Worm (Caenorhabditis elegans) whole organism, early embryonic: ENCODE data around the gene C14C10.1.

Source experiments
- aly-1 ChIP-seq: sonication (generic microtip); optimal IDR thresholded peaks from 2 replicates; lab custom pipeline; 2016; ENCODE audit warnings: missing genetic modification characterization, missing compliant biosample characterization
- ama-1 ChIP-seq: fragments of 150-350 bp; optimal IDR thresholded peaks from 2 replicates; lab custom pipeline; 2014
- ceh-36 ChIP-seq: sonication (generic microtip); optimal IDR thresholded peaks from 2 replicates; lab custom pipeline; 2016; ENCODE audit warnings: missing genetic modification characterization, inconsistent platforms, missing compliant biosample characterization
- ets-7 ChIP-seq: sonication (generic microtip); optimal IDR thresholded peaks from 2 replicates; lab custom pipeline; 2016; ENCODE audit warnings: missing genotype, missing genetic modification characterization, missing compliant biosample characterization
- hmbx-1 ChIP-seq: sonication (generic microtip); optimal IDR thresholded peaks from 2 replicates; lab custom pipeline; 2016; ENCODE audit warnings: mild to moderate bottlenecking, missing genetic modification characterization, missing compliant biosample characterization
- hmg-4 ChIP-seq: fragments of 200-800 bp; sonication (Bioruptor generic); optimal IDR thresholded peaks from 2 replicates; lab custom pipeline; 2018; ENCODE audit warnings: mild to moderate bottlenecking, missing genetic modification characterization, missing compliant biosample characterization
- hnd-1 ChIP-seq: sonication (generic microtip); optimal IDR thresholded peaks from 2 replicates; lab custom pipeline; 2016; ENCODE audit warnings: missing genetic modification characterization, missing compliant biosample characterization

DNA sequence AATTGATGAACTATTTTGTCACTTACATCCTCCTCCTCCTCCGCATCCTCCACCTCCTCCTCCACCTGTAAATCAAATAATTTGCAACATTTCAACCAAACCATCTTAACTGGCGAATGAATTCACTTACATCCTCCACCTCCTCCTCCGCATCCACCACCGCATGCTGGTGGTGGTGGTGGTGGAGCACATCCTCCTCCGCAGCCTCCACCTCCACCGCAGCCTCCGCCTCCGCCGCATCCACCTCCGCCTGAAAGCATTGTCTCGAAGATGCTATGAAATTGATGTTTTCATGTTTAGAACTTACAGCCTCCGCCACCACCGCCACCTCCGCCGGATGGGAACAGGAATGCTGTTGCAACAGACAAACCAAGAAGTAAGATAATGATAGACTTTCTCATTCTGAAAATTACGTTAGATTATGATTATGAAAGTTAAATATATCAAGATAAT is 11.6 kb upstream of the C14C10.1 start, which contains the start of gene grl-23:
- TF ChIP-seq hmg-4 (GFP tag; lab: Kevin White, UChicago) (no peak), hmbx-1 (tag; lab: Kevin White, UChicago) (no peak), ceh-36 (tag; lab: Kevin White, UChicago) (no peak), ama-1 (lab: Kevin White, UChicago) (no peak), aly-1 (tag; lab: Kevin White, UChicago) (no peak), hnd-1 (no peak), ets-7 (tag; lab: Kevin White, UChicago) (no peak)
